Comparison of ENCODE assay signal across 2 fruit fly cellular contexts in the genomic region with DNA sequence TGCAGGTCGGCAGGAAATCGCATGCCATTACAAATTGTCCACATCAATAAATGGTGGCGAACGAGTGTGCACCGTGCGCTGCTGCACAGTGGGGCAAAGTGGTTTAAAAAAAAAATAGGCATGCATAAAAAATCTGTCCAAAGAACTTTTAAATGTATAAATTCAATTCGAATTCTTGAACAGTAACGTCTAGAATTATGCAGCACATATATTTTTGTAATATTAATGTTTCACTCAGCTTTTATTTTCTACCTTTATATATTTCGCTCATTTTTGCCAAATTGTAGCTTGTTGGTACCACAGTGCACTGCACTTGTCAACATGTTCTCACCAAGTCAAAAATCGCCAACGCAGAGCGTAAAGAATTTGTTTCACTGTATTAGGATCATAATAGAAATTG.
TF ChIP-seq lines count a peak whose summit lies in the region.

No protein-coding gene starts in this region.

TF ChIP-seq in whole organism, embryonic, 481 proteins besides CTCF, POLR2A, EP300 and RAD21 (continued from another document):
- TF ChIP-seq Xrp1 (GFP tag; IDR thresholded peaks at IDR 0.05; lab: Robert Waterston, UW), result peak; percentile 23; the same call in 1 of the 2 replicates
- TF ChIP-seq CG17359 (tag; optimal IDR thresholded peaks at IDR 0.05; lab: Kevin White, UChicago), result no peak
- TF ChIP-seq prd (optimal IDR thresholded peaks at IDR 0.05; lab: Kevin White, UChicago), result no peak
- peak; percentile 66; the same call in 2 of the 3 replicates for TF ChIP-seq prd (GFP tag; IDR thresholded peaks at IDR 0.05; lab: Robert Waterston, UW)
- peak; percentile 23 for TF ChIP-seq CG10979 (tag; optimal IDR thresholded peaks at IDR 0.05; lab: Kevin White, UChicago)
- peak; percentile 15 for TF ChIP-seq Sox102F (GFP tag; optimal IDR thresholded peaks at IDR 0.05; lab: Kevin White, UChicago)
- no peak for TF ChIP-seq CG7357 (GFP tag; IDR thresholded peaks at IDR 0.05; lab: Robert Waterston, UW)
- TF ChIP-seq row (GFP tag; IDR thresholded peaks at IDR 0.05; lab: Robert Waterston, UW), result 0 out of 3 replicates have a peak, but pooled peaks have one; percentile 23
- TF ChIP-seq Abd-B (GFP tag; optimal IDR thresholded peaks at IDR 0.05; lab: Kevin White, UChicago), result no peak
- peak; percentile 36 for TF ChIP-seq gem (tag; optimal IDR thresholded peaks at IDR 0.05; lab: Kevin White, UChicago)
- no peak for TF ChIP-seq CG9817 (tag; optimal IDR thresholded peaks at IDR 0.05; lab: Kevin White, UChicago)
- peak; percentile 39 for TF ChIP-seq phol (tag; optimal IDR thresholded peaks at IDR 0.05; lab: Kevin White, UChicago)
- TF ChIP-seq NK7.1 (GFP tag; optimal IDR thresholded peaks at IDR 0.05; lab: Kevin White, UChicago), result no peak
- peak; percentile 0 for TF ChIP-seq CG1603 (tag; optimal IDR thresholded peaks at IDR 0.05; lab: Kevin White, UChicago)
- peak; percentile 15 for TF ChIP-seq CG9727 (GFP tag; optimal IDR thresholded peaks at IDR 0.05; lab: Kevin White, UChicago)
- TF ChIP-seq sens (GFP tag; lab: Kevin White, UChicago), result peak; percentile 85
- no peak for TF ChIP-seq CG10274 (GFP tag; optimal IDR thresholded peaks at IDR 0.05; lab: Kevin White, UChicago)
- TF ChIP-seq unpg (GFP tag; optimal IDR thresholded peaks at IDR 0.05; lab: Kevin White, UChicago), result peak; percentile 15
- TF ChIP-seq Med (GFP tag; lab: Kevin White, UChicago), result peak; percentile 68

TF ChIP-seq in whole organism, prepupa, 60 proteins besides CTCF, POLR2A, EP300 and RAD21 (continued from another document):
- no peak for TF ChIP-seq CG11902 (GFP tag; optimal IDR thresholded peaks at IDR 0.05; lab: Kevin White, UChicago)
- TF ChIP-seq CG6163 (GFP tag; IDR thresholded peaks at IDR 0.05; lab: Robert Waterston, UW), result peak; percentile 43; the same call in 1 of the 3 replicates
- TF ChIP-seq CG4318 (GFP tag; optimal IDR thresholded peaks at IDR 0.05; lab: Kevin White, UChicago), result peak; percentile 11
- no peak for TF ChIP-seq Lpt (GFP tag; optimal IDR thresholded peaks at IDR 0.05; lab: Kevin White, UChicago)
- peak; percentile 50 for TF ChIP-seq Sox14 (GFP tag; optimal IDR thresholded peaks at IDR 0.05; lab: Kevin White, UChicago)
- TF ChIP-seq Ets96B (tag; optimal IDR thresholded peaks at IDR 0.05; lab: Kevin White, UChicago), result peak; percentile 14
- peak; percentile 70 for TF ChIP-seq svp (GFP tag; lab: Kevin White, UChicago)
- peak; percentile 41 for TF ChIP-seq Met (GFP tag; optimal IDR thresholded peaks at IDR 0.05; lab: Kevin White, UChicago)
- peak; percentile 38 for TF ChIP-seq CG3919 (GFP tag; optimal IDR thresholded peaks at IDR 0.05; lab: Kevin White, UChicago)
- peak; percentile 82 for TF ChIP-seq Eip78C (GFP tag; lab: Kevin White, UChicago)
- TF ChIP-seq fd59A (GFP tag; optimal IDR thresholded peaks at IDR 0.05; lab: Kevin White, UChicago), result no peak
- TF ChIP-seq Hr38 (GFP tag; optimal IDR thresholded peaks at IDR 0.05; lab: Kevin White, UChicago), result no peak
- no peak for TF ChIP-seq CG1621 (tag; optimal IDR thresholded peaks at IDR 0.05; lab: Kevin White, UChicago)
- TF ChIP-seq dsx (GFP tag; optimal IDR thresholded peaks at IDR 0.05; lab: Kevin White, UChicago; ENCODE audit: poor library complexity, severe bottlenecking), result no peak
- TF ChIP-seq Eip93F (GFP tag; optimal IDR thresholded peaks at IDR 0.05; lab: Kevin White, UChicago), result no peak
- TF ChIP-seq lz (GFP tag; optimal IDR thresholded peaks at IDR 0.05; lab: Kevin White, UChicago), result peak; percentile 47
- 0 out of 3 replicates have a peak, but pooled peaks have one; percentile 31 for TF ChIP-seq eg (GFP tag; IDR thresholded peaks at IDR 0.05; lab: Robert Waterston, UW)
- peak; percentile 49 for TF ChIP-seq OdsH (GFP tag; optimal IDR thresholded peaks at IDR 0.05; lab: Kevin White, UChicago)
- TF ChIP-seq CG3032 (tag; optimal IDR thresholded peaks at IDR 0.05; lab: Kevin White, UChicago), result peak; percentile 24
- TF ChIP-seq CG34406 (GFP tag; optimal IDR thresholded peaks at IDR 0.05; lab: Kevin White, UChicago), result peak; percentile 27
- peak in 1 of 2 experiments; percentile 43 for TF ChIP-seq salr (GFP tag; optimal IDR thresholded peaks at IDR 0.05; lab: Kevin White, UChicago)
- TF ChIP-seq Gug (GFP tag; IDR thresholded peaks at IDR 0.05; lab: Robert Waterston, UW), result no peak
- TF ChIP-seq CG8119 (GFP tag; IDR thresholded peaks at IDR 0.05; lab: Robert Waterston, UW), result peak; percentile 44; the same call in 2 of the 3 replicates
- TF ChIP-seq CG11294 (GFP tag; IDR thresholded peaks at IDR 0.05; lab: Robert Waterston, UW), result 0 out of 2 replicates have a peak, but pooled peaks have one; percentile 13
- peak; percentile 17 for TF ChIP-seq spab (GFP tag; optimal IDR thresholded peaks at IDR 0.05; lab: Kevin White, UChicago)
- peak; percentile 28 for TF ChIP-seq cyc (GFP tag; optimal IDR thresholded peaks at IDR 0.05; lab: Kevin White, UChicago)
- TF ChIP-seq CG9139 (GFP tag; optimal IDR thresholded peaks at IDR 0.05; lab: Kevin White, UChicago), result no peak
- no peak for TF ChIP-seq fkh (GFP tag; optimal IDR thresholded peaks at IDR 0.05; lab: Kevin White, UChicago)
- peak; percentile 29 for TF ChIP-seq Ets21C (GFP tag; optimal IDR thresholded peaks at IDR 0.05; lab: Kevin White, UChicago)
- no peak for TF ChIP-seq CG7368 (GFP tag; optimal IDR thresholded peaks at IDR 0.05; lab: Kevin White, UChicago)
- peak; percentile 29 for TF ChIP-seq CG6276 (GFP tag; optimal IDR thresholded peaks at IDR 0.05; lab: Kevin White, UChicago)
- TF ChIP-seq CG32006 (GFP tag; optimal IDR thresholded peaks at IDR 0.05; lab: Kevin White, UChicago), result peak; percentile 53
- no peak for TF ChIP-seq CG6854 (GFP tag; optimal IDR thresholded peaks at IDR 0.05; lab: Kevin White, UChicago)
- TF ChIP-seq Hr4 (GFP tag; optimal IDR thresholded peaks at IDR 0.05; lab: Kevin White, UChicago), result peak; percentile 37
- peak; percentile 53 for TF ChIP-seq Smox (GFP tag; optimal IDR thresholded peaks at IDR 0.05; lab: Kevin White, UChicago)
- TF ChIP-seq pdm3 (GFP tag; optimal IDR thresholded peaks at IDR 0.05; lab: Kevin White, UChicago), result peak; percentile 35
- no peak for TF ChIP-seq CG11762 (GFP tag; optimal IDR thresholded peaks at IDR 0.05; lab: Kevin White, UChicago; ENCODE audit: insufficient read depth)
- TF ChIP-seq Sox15 (GFP tag; optimal IDR thresholded peaks at IDR 0.05; lab: Kevin White, UChicago), result no peak
TF ChIP-seq in whole organism, prepupa: peak in this region for 40.
